Fruit fly (Drosophila melanogaster) whole organism, prepupa: Measurements from ENCODE around the gene CG8509.
A peak's percentile ranks its signal among the peaks of the same experiment; 100 is the strongest.

ENCODE experiments used
- Blimp-1 ChIP-seq: fragments of 200-800 bp; sonication (Bioruptor generic); optimal IDR thresholded peaks from 3 replicates; lab custom pipeline; 2017; ENCODE audit warnings: missing biosample characterization, missing genetic modification characterization, mild to moderate bottlenecking, moderate library complexity, missing genetic modification reagents
- CG10631 ChIP-seq: fragments of 200-800 bp; sonication (Bioruptor generic); optimal IDR thresholded peaks from 2 replicates; lab custom pipeline; 2016; ENCODE audit warnings: missing biosample characterization, missing genetic modification characterization
- CG10669 ChIP-seq: fragments of 200-800 bp; sonication (Bioruptor generic); optimal IDR thresholded peaks from 3 replicates; lab custom pipeline; 2018; ENCODE audit warnings: missing biosample characterization, mild to moderate bottlenecking, missing genetic modification characterization, moderate library complexity
- CG11762 ChIP-seq: fragments of 200-800 bp; sonication (Bioruptor generic); optimal IDR thresholded peaks from 3 replicates; lab custom pipeline; 2016; ENCODE audit warnings: missing biosample characterization, missing genetic modification characterization; ENCODE audit not compliant: insufficient read depth
- CG1621 ChIP-seq: fragments of 200-800 bp; sonication (Bioruptor generic); optimal IDR thresholded peaks from 3 replicates; lab custom pipeline; 2018; ENCODE audit warnings: missing biosample characterization, mild to moderate bottlenecking, missing genetic modification characterization
- CG31627 ChIP-seq: fragments of 200-800 bp; sonication (Bioruptor generic); optimal IDR thresholded peaks from 3 replicates; lab custom pipeline; 2016; ENCODE audit warnings: missing biosample characterization, missing genetic modification characterization
- CG34406 ChIP-seq: fragments of 200-800 bp; sonication (Bioruptor generic); optimal IDR thresholded peaks from 3 replicates; lab custom pipeline; 2016; ENCODE audit warnings: missing biosample characterization, missing genetic modification characterization
- CG3919 ChIP-seq: fragments of 200-800 bp; sonication (Bioruptor generic); optimal IDR thresholded peaks from 3 replicates; lab custom pipeline; 2016; ENCODE audit warnings: missing biosample characterization, missing genetic modification characterization
- CG4318 ChIP-seq: fragments of 200-800 bp; sonication (Bioruptor generic); optimal IDR thresholded peaks from 3 replicates; lab custom pipeline; 2017; ENCODE audit warnings: missing biosample characterization, mild to moderate bottlenecking, missing genetic modification characterization
- CG6792 ChIP-seq: fragments of 200-800 bp; sonication (Bioruptor generic); optimal IDR thresholded peaks from 3 replicates; lab custom pipeline; 2016; ENCODE audit warnings: missing biosample characterization, missing genetic modification characterization
- CG6808 ChIP-seq: fragments of 200-800 bp; sonication (Bioruptor generic); optimal IDR thresholded peaks from 3 replicates; lab custom pipeline; 2017; ENCODE audit warnings: missing biosample characterization, missing genetic modification characterization, mild to moderate bottlenecking, moderate library complexity, missing genetic modification reagents
- CG6854 ChIP-seq: fragments of 200-800 bp; sonication (Bioruptor generic); optimal IDR thresholded peaks from 2 replicates; lab custom pipeline; 2017; ENCODE audit warnings: missing biosample characterization, mild to moderate bottlenecking, missing genetic modification characterization
- CG7368 ChIP-seq: fragments of 200-800 bp; sonication (Bioruptor generic); optimal IDR thresholded peaks from 3 replicates; lab custom pipeline; 2016; ENCODE audit warnings: missing biosample characterization, missing genetic modification characterization
- CG8119 ChIP-seq: fragments of 200-800 bp; sonication (Bioruptor generic); IDR thresholded peaks from 3 replicates; pipeline ENCODE4 v1.3.6; 2022; ENCODE audit warnings: missing biosample characterization, missing genetic modification characterization
- CG8319 ChIP-seq: fragments of 200-800 bp; sonication (Bioruptor generic); optimal IDR thresholded peaks from 3 replicates; lab custom pipeline; 2016; ENCODE audit warnings: missing biosample characterization, missing genetic modification characterization
- Eip75B ChIP-seq: fragments of 200-800 bp; sonication (Bioruptor generic); optimal IDR thresholded peaks from 3 replicates; lab custom pipeline; 2016; ENCODE audit warnings: missing biosample characterization, missing genetic modification characterization
- Eip78C ChIP-seq: fragments of 200-800 bp; sonication (Bioruptor generic); peaks from one replicate; lab custom pipeline; 2016; ENCODE audit warnings: missing biosample characterization, missing genetic modification characterization
- Eip93F ChIP-seq: fragments of 200-800 bp; sonication (Bioruptor generic); optimal IDR thresholded peaks from 2 replicates; lab custom pipeline; 2016; ENCODE audit warnings: missing biosample characterization, mild to moderate bottlenecking, missing genetic modification characterization
- Ets21C ChIP-seq: fragments of 200-800 bp; sonication (Bioruptor generic); optimal IDR thresholded peaks from 3 replicates; lab custom pipeline; 2016; ENCODE audit warnings: missing biosample characterization, missing genetic modification characterization
- Ets96B ChIP-seq: fragments of 200-800 bp; optimal IDR thresholded peaks from 2 replicates; lab custom pipeline; 2019; ENCODE audit warnings: missing biosample characterization, mild to moderate bottlenecking, missing genetic modification characterization, moderate library complexity
- Gug ChIP-seq: fragments of 200-800 bp; sonication (Bioruptor generic); IDR thresholded peaks from 2 replicates; pipeline ENCODE4 v1.3.6; 2022; ENCODE audit warnings: missing biosample characterization, missing genetic modification characterization
- Hr4 ChIP-seq: fragments of 200-800 bp; sonication (Bioruptor generic); optimal IDR thresholded peaks from 3 replicates; lab custom pipeline; 2016; ENCODE audit warnings: missing biosample characterization, missing genetic modification characterization
- Lpt ChIP-seq: fragments of 200-800 bp; sonication (Bioruptor generic); optimal IDR thresholded peaks from 3 replicates; lab custom pipeline; 2016; ENCODE audit warnings: missing biosample characterization, missing genetic modification characterization
- Met ChIP-seq: fragments of 200-800 bp; sonication (Bioruptor generic); optimal IDR thresholded peaks from 3 replicates; lab custom pipeline; 2016; ENCODE audit warnings: missing biosample characterization, missing genetic modification characterization
- OdsH ChIP-seq: fragments of 200-800 bp; sonication (Bioruptor generic); optimal IDR thresholded peaks from 3 replicates; lab custom pipeline; 2016; ENCODE audit warnings: missing biosample characterization, missing genetic modification characterization
- Smox ChIP-seq: fragments of 200-800 bp; sonication (Bioruptor generic); optimal IDR thresholded peaks from 3 replicates; lab custom pipeline; 2016; ENCODE audit warnings: missing biosample characterization, missing genetic modification characterization
- Sox102F ChIP-seq: fragments of 200-800 bp; sonication (Bioruptor generic); optimal IDR thresholded peaks from 2 replicates; lab custom pipeline; 2016; ENCODE audit warnings: missing biosample characterization, mild to moderate bottlenecking, missing genetic modification characterization
- Sox14 ChIP-seq: fragments of 200-800 bp; sonication (Bioruptor generic); optimal IDR thresholded peaks from 3 replicates; lab custom pipeline; 2016; ENCODE audit warnings: missing biosample characterization, missing genetic modification characterization
- achi ChIP-seq: fragments of 200-800 bp; sonication (Bioruptor generic); optimal IDR thresholded peaks from 3 replicates; lab custom pipeline; 2016; ENCODE audit warnings: missing biosample characterization, missing genetic modification characterization
- acj6 ChIP-seq: fragments of 200-800 bp; sonication (Bioruptor generic); optimal IDR thresholded peaks from 3 replicates; lab custom pipeline; 2016; ENCODE audit warnings: missing biosample characterization, missing genetic modification characterization
- cyc ChIP-seq: fragments of 200-800 bp; sonication (Bioruptor generic); optimal IDR thresholded peaks from 3 replicates; lab custom pipeline; 2016; ENCODE audit warnings: missing biosample characterization, missing genetic modification characterization
- dac ChIP-seq: fragments of 200-800 bp; sonication (Bioruptor generic); optimal IDR thresholded peaks from 2 replicates; lab custom pipeline; 2017; ENCODE audit warnings: missing biosample characterization, mild to moderate bottlenecking, missing genetic modification characterization
- eg ChIP-seq: fragments of 200-800 bp; sonication (Bioruptor generic); IDR thresholded peaks from 3 replicates; pipeline ENCODE4 v1.3.6; 2022; ENCODE audit warnings: missing biosample characterization, missing genetic modification characterization
- fkh ChIP-seq: fragments of 200-800 bp; sonication (Bioruptor generic); optimal IDR thresholded peaks from 3 replicates; lab custom pipeline; 2017; ENCODE audit warnings: missing biosample characterization, mild to moderate bottlenecking, missing genetic modification characterization, moderate library complexity
- lz ChIP-seq: fragments of 200-800 bp; sonication (Bioruptor generic); optimal IDR thresholded peaks from 3 replicates; lab custom pipeline; 2016; ENCODE audit warnings: missing biosample characterization, missing genetic modification characterization
- net ChIP-seq: fragments of 200-800 bp; sonication (Bioruptor generic); optimal IDR thresholded peaks from 3 replicates; lab custom pipeline; 2016; ENCODE audit warnings: missing biosample characterization, missing genetic modification characterization
- salr ChIP-seq, 2 experiments: fragments of 200-800 bp; sonication (Bioruptor generic); optimal IDR thresholded peaks; 3 replicates each; lab custom pipeline; 2016 to 2018; ENCODE audit warnings: missing biosample characterization in 2 of 2, missing genetic modification characterization in 2 of 2, mild to moderate bottlenecking in 1 of 2
- spab ChIP-seq: fragments of 200-800 bp; sonication (Bioruptor generic); optimal IDR thresholded peaks from 2 replicates; lab custom pipeline; 2017; ENCODE audit warnings: missing biosample characterization, mild to moderate bottlenecking, missing genetic modification characterization, missing genetic modification reagents
- ss ChIP-seq, 2 experiments: fragments of 200-800 bp; sonication (Bioruptor generic); optimal IDR thresholded peaks; 2 replicates in 1 of 2; 3 replicates in 1 of 2; lab custom pipeline; 2017 to 2018; ENCODE audit warnings: mild to moderate bottlenecking in 2 of 2, missing biosample characterization in 2 of 2, missing genetic modification characterization in 2 of 2, moderate library complexity in 1 of 2
- topi ChIP-seq: fragments of 200-800 bp; sonication (Bioruptor generic); optimal IDR thresholded peaks from 3 replicates; lab custom pipeline; 2016; ENCODE audit warnings: missing biosample characterization, missing genetic modification characterization

Gene CG8509

DNA sequence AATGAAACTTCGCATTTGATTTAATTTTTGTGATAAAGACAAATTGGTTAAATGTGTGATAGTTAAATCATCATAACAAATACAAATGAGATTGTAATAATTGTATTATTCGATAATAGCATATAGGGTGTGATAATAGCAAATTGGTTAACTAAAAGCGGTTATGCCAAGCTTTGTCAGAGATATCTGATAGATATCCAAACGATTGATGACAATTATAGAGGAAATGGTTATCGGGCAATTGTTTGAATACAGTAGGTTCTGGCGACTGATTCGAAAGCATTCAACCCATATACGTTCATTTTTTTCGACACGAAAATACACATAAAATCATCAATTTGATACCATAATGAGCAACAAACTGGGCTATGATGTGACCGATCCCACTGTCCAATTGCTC lies at the start of gene CG8509:
Gene CG8509 (plus strand): TSS at position 301 of the 400 bp plus-strand sequence.
- TF ChIP-seq net (GFP tag; lab: Kevin White, UChicago), result no peak
- TF ChIP-seq CG8119, result no peak
- TF ChIP-seq CG4318 (GFP tag; lab: Kevin White, UChicago), result no peak
- TF ChIP-seq Ets96B, result no peak
- TF ChIP-seq CG1621 (tag; lab: Kevin White, UChicago), result no peak
- TF ChIP-seq Eip75B (GFP tag; lab: Kevin White, UChicago), result no peak
- no peak for TF ChIP-seq CG3919
- TF ChIP-seq ss (GFP tag; optimal IDR thresholded peaks at IDR 0.05; lab: Kevin White, UChicago), result no peak
- no peak for TF ChIP-seq CG11762 (GFP tag; lab: Kevin White, UChicago)
- no peak for TF ChIP-seq CG8319 (GFP tag; lab: Kevin White, UChicago)
- TF ChIP-seq CG10669 (GFP tag; lab: Kevin White, UChicago), result no peak
- no peak for TF ChIP-seq achi (GFP tag; lab: Kevin White, UChicago)
- TF ChIP-seq, all 60 proteins: peak for 0

DNA sequence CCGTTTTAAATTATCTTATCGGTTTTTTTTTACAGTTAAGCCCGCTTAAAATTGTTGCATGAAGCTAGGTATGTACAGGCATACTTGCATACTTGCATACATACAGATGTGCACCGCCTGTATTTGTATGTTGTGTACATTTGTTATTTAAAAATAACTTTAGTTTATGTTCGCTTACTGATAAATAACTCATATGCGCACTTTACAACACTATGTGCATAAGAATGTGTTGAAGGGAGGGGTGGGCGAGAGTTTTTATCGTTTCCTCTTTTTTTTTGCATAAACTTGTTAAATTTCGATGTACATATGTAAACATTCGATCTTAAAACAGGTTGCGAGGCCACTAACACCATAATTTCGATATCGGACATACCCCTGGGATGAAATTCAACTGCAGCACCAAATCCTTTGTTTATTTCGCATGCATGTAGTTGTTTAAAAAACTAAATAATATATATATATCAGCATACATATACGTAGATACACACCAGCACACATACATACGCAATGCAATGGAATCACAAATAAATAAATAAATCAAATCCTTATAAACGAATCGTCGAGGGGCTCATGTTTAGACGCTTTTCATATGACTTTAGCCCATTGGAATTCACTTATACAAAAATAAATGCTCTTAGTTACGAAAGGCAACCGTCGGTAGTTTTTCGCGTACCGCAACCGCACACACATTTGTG lies 49.5 kb upstream of the CG8509 start:
- TF ChIP-seq Gug (GFP tag; lab: Robert Waterston, UW) (no peak), Met (GFP tag; lab: Kevin White, UChicago) (no peak), topi (GFP tag; lab: Kevin White, UChicago) (no peak)
- TF ChIP-seq, all 60 proteins: peak for 0

DNA sequence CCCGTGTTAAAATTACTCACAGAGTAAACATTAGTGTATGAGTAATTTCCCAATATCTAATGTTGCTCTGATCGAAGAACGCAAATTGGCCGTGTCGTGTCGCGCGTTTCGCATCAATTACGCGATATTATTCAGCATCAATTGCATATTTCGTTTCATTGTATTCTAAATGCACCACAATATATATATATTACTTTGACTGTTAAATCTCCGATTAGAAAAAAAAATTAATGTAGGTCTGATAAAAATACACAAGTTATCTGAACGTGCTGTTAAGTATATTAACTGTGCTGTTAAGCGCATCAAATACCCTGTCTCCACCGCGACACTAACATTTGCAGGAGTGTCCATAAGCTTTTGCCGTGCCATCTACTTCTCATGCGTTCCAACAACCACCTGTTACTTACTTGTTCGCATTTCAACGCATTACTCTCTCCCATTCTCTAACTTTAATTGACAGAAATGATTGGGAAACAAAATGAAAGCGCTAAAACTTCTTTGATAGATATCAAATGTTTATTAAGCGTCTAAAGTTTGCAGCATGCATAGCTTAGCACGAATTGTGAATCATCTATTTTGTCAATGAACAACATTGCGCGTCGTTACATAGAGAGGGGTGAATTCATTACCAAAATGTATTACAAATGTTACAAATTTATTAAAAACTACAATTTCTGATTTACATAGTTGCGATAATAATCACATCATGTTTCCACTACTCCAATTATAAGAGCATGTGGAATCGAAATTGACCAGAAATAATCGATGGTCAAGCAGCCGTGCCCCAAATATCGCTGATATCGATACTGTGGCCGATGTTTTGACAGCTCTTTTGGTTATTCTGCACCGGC lies 48.7 kb upstream of the CG8509 start, which contains the start of the genes Graf and mRpL3:
Gene Graf (minus strand): TSS at position 287 of the 851 bp plus-strand sequence.
Gene mRpL3 (plus strand): TSS at position 802 of the 851 bp plus-strand sequence.
- TF ChIP-seq dac (no peak), Gug (GFP tag; lab: Robert Waterston, UW) (no peak), CG1621 (tag; lab: Kevin White, UChicago) (no peak), CG10631 (GFP tag; lab: Kevin White, UChicago) (no peak), CG31627 (GFP tag; lab: Kevin White, UChicago) (no peak), Eip78C (peak; percentile 53), net (GFP tag; lab: Kevin White, UChicago) (no peak), CG34406 (GFP tag; lab: Kevin White, UChicago) (no peak), OdsH (GFP tag; lab: Kevin White, UChicago) (no peak), CG6808 (no peak), Lpt (no peak), eg (GFP tag; lab: Robert Waterston, UW) (no peak), Eip93F (no peak), lz (GFP tag; lab: Kevin White, UChicago) (peak; percentile 3), spab (no peak), salr (GFP tag; optimal IDR thresholded peaks at IDR 0.05; lab: Kevin White, UChicago) (no peak), Sox102F (no peak), fkh (GFP tag; lab: Kevin White, UChicago) (peak; percentile 36), cyc (peak; percentile 21), Blimp-1 (no peak)

DNA sequence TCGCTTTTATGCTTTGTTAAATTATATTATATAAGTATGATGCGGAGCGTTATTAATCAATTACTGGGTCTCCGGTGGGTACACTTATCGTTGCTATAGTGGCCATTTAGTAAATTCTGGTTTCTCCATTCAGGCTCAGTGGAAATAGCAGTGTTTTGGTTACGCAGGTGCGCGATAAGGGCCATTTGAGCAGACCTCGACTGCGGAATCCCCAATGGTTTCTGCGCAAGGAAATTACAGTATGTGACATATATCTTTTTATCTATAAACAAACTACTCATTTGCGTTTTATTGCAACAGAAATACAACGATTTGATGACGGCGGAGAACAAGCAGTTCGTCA lies 48.1 kb upstream of the CG8509 start:
- TF ChIP-seq Ets96B, result no peak
- no peak for TF ChIP-seq CG6854 (GFP tag; lab: Kevin White, UChicago)
- no peak for TF ChIP-seq CG6792 (GFP tag; lab: Kevin White, UChicago)
- TF ChIP-seq acj6 (GFP tag; lab: Kevin White, UChicago), result no peak
- no peak for TF ChIP-seq CG7368 (GFP tag; lab: Kevin White, UChicago)
- no peak for TF ChIP-seq Smox (GFP tag; lab: Kevin White, UChicago)
- TF ChIP-seq Sox14 (GFP tag; lab: Kevin White, UChicago), result no peak
- TF ChIP-seq Ets21C (GFP tag; lab: Kevin White, UChicago), result no peak
- no peak for TF ChIP-seq Hr4 (GFP tag; lab: Kevin White, UChicago)
